Worm (Caenorhabditis elegans) whole organism, L2 larva: ENCODE results near the gene ark-1.
"Not testable (repeated sequence)": the region's sequence is repeated elsewhere in the genome, so short reads cannot be mapped to it uniquely, and the experiment has no call there.

Experiments used
- R02D3.7 ChIP-seq: fragments of 150-350 bp; optimal IDR thresholded peaks from 2 replicates; lab custom pipeline; 2014; ENCODE audit warnings: missing biosample characterization, missing genetic modification characterization
- Y55F3AM.14 ChIP-seq: fragments of 200-800 bp; sonication (Bioruptor generic); optimal IDR thresholded peaks from 2 replicates; lab custom pipeline; 2018; ENCODE audit warnings: mild to moderate bottlenecking, missing genetic modification characterization, missing compliant biosample characterization
- lin-11 ChIP-seq: fragments of 150-350 bp; sonication (generic microtip); optimal IDR thresholded peaks from 2 replicates; lab custom pipeline; 2014; ENCODE audit warnings: missing biosample characterization, missing genetic modification characterization, inconsistent platforms, mixed read lengths
- lin-13 ChIP-seq: fragments of 150-350 bp; optimal IDR thresholded peaks from 2 replicates; lab custom pipeline; 2014; ENCODE audit warnings: missing biosample characterization, missing genetic modification reagents, missing genetic modification characterization
- lsy-2 ChIP-seq, 2 experiments: fragments of 150-350 bp in 1 of 2; sonication (generic microtip) in 1 of 2; optimal IDR thresholded peaks; 2 replicates each; lab custom pipeline; 2014 to 2017; ENCODE audit warnings: missing biosample characterization in 2 of 2, missing genetic modification characterization in 2 of 2
- nhr-12 ChIP-seq: fragments of 150-350 bp; optimal IDR thresholded peaks from 2 replicates; lab custom pipeline; 2014; ENCODE audit warnings: missing biosample characterization, missing genetic modification characterization
- nhr-237 ChIP-seq: fragments of 150-350 bp; optimal IDR thresholded peaks from 2 replicates; lab custom pipeline; 2014; ENCODE audit warnings: missing biosample characterization, missing genetic modification characterization
- nhr-77 ChIP-seq: fragments of 150-350 bp; optimal IDR thresholded peaks from 2 replicates; lab custom pipeline; 2014; ENCODE audit warnings: missing biosample characterization, missing genetic modification characterization
- unc-39 ChIP-seq: fragments of 150-350 bp; optimal IDR thresholded peaks from 2 replicates; lab custom pipeline; 2014; ENCODE audit warnings: missing biosample characterization, missing genetic modification characterization
- ztf-1 ChIP-seq: fragments of 200-800 bp; sonication (Bioruptor generic); conservative IDR thresholded peaks from 2 replicates; pipeline ENCODE4 v1.3.6; 2022; ENCODE audit warnings: missing genetic modification characterization, missing compliant biosample characterization

- not testable (repeated sequence) for TF ChIP-seq nhr-77 (tag; lab: Kevin White, UChicago); ztf-1 (GFP tag; lab: Robert Waterston, UW); lin-11 (tag; lab: Kevin White, UChicago); R02D3.7 (tag; lab: Kevin White, UChicago); unc-39 (tag; lab: Kevin White, UChicago); lin-13; lsy-2 (tag; optimal IDR thresholded peaks at IDR 0.05; lab: Kevin White, UChicago); Y55F3AM.14 (GFP tag; lab: Kevin White, UChicago); nhr-237 (tag; lab: Kevin White, UChicago); nhr-12 (tag; lab: Kevin White, UChicago)
These were observed 46.3 kb upstream of the ark-1 start, which contains the start of gene T23B5.6 for ce11 chrIV:12677137-12677536.
